Worm (Caenorhabditis elegans): Measurements from ENCODE around the gene K08D12.8.

DNA sequence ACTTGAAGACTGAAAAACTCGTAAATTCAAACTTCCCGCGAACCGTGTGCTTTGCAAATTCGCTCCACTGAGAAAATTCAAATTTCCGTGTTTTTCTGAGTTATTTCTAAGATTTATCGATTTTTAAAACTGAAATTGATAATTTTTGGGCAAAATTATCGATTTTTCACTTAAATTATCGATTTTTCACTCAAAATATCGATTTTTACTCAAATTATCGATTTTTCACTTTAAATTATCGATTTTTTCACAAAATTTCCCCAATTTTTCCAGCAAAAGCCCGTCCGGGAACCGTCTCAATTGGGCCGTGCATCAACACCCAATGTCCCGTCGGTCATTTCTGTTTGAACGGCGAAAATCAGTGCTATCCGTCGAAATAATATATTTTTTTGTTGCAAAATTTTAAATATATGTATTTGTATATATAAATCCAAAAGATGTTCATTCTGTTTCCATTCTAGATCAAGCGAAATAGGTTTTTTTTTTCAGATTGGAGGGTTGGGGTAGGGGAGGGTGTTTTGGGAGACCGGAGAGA is 1.6 kb downstream of the K08D12.8 start:
- TF ChIP-seq unc-62 (GFP tag; optimal IDR thresholded peaks at IDR 0.05 in 1 of 2) (no peak), unc-62 (tag; optimal IDR thresholded peaks at IDR 0.05) (no peak), Y5F2A.4 (GFP tag; optimal IDR thresholded peaks at IDR 0.05) (no peak)
